Worm (Caenorhabditis elegans): ENCODE data around the gene F10E7.9.

Gene F10E7.9

ce11 chrII:7059274-7059757, 50.5 kb downstream of the F10E7.9 start (continued):
- TF ChIP-seq let-526 (GFP tag; IDR thresholded peaks at IDR 0.05), result 0 out of 2 replicates have a peak, but pooled peaks have one; percentile 21
- TF ChIP-seq lin-35 (GFP tag; optimal IDR thresholded peaks at IDR 0.05), result peak in 1 of 3 experiments; percentile 39
- TF ChIP-seq ztf-26 (tag; optimal IDR thresholded peaks at IDR 0.05), result peak; percentile 36
- TF ChIP-seq snpc-1.3 (tag; optimal IDR thresholded peaks at IDR 0.05; ENCODE audit: insufficient read depth), result no peak
- TF ChIP-seq athp-1 (tag; optimal IDR thresholded peaks at IDR 0.05), result no peak
- TF ChIP-seq bed-2 (GFP tag; IDR thresholded peaks at IDR 0.05), result no peak

DNA sequence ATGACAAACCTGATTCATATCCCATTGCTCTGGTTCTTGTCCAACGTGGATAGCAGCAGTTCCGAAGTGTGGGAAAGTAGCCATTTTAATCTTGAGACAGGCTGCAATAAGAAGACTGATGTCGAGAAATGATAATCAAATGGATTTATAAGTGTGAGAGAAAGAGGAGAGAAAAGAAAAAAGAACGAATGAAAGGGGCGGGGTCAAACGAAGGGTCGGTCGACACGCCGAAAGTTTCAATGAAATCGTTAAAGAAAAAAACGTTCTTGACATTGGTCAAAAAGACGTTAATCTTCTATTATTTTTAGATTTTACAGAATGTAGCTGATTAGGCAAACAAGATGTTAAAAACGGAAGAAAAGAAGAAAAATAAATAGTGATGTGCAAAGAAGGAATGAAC, 52.0 kb downstream of the F10E7.9 start, which contains the start of gene cth-2:
Gene cth-2, minus strand, starts transcription at position 101 of the 400 bp plus-strand sequence.
- no peak for TF ChIP-seq zfh-2 (GFP tag; conservative IDR thresholded peaks at IDR 0.05)
- TF ChIP-seq nhr-80 (tag; optimal IDR thresholded peaks at IDR 0.05), result peak; percentile 8
- TF ChIP-seq F33H1.4 (GFP tag; IDR thresholded peaks at IDR 0.05), result no peak

All from whole organism, young adult.